Worm (Caenorhabditis elegans) whole organism, late embryonic: ENCODE data around the gene T23G4.2.

Source experiments
- C08G9.2 ChIP-seq: sonication (generic microtip); optimal IDR thresholded peaks from 2 replicates; lab custom pipeline; 2016; ENCODE audit warnings: mild to moderate bottlenecking, missing genetic modification characterization, moderate library complexity, missing compliant biosample characterization
- C38D4.7 ChIP-seq: fragments of 200-800 bp; sonication (Bioruptor generic); optimal IDR thresholded peaks from 2 replicates; lab custom pipeline; 2018; ENCODE audit warnings: mild to moderate bottlenecking, missing genetic modification characterization, moderate library complexity, missing compliant biosample characterization
- K09A11.1 ChIP-seq: sonication (generic microtip); optimal IDR thresholded peaks from 2 replicates; lab custom pipeline; 2017; ENCODE audit warnings: antibody characterized with exemption, mild to moderate bottlenecking, missing genetic modification characterization, missing compliant biosample characterization; ENCODE audit not compliant: insufficient read depth
- T23F11.4 ChIP-seq: fragments of 200-800 bp; sonication (Bioruptor generic); optimal IDR thresholded peaks from 2 replicates; lab custom pipeline; 2018; ENCODE audit warnings: mild to moderate bottlenecking, missing genetic modification characterization, missing compliant biosample characterization
- Y22D7AL.16 ChIP-seq: sonication (generic microtip); optimal IDR thresholded peaks from 2 replicates; lab custom pipeline; 2016; ENCODE audit warnings: missing genetic modification characterization, missing compliant biosample characterization
- ahr-1 ChIP-seq: sonication (generic microtip); optimal IDR thresholded peaks from 2 replicates; lab custom pipeline; 2016; ENCODE audit warnings: missing genetic modification characterization, missing compliant biosample characterization
- ama-1 ChIP-seq: fragments of 150-350 bp; optimal IDR thresholded peaks from 2 replicates; lab custom pipeline; 2014
- ceh-18 ChIP-seq: sonication (generic microtip); optimal IDR thresholded peaks from 2 replicates; lab custom pipeline; 2016; ENCODE audit warnings: missing genetic modification characterization, missing compliant biosample characterization
- ceh-19 ChIP-seq: fragments of 200-800 bp; sonication (Bioruptor generic); optimal IDR thresholded peaks from 2 replicates; lab custom pipeline; 2018; ENCODE audit warnings: mild to moderate bottlenecking, missing genetic modification characterization, missing compliant biosample characterization
- ceh-2 ChIP-seq: sonication (generic microtip); optimal IDR thresholded peaks from 2 replicates; lab custom pipeline; 2016; ENCODE audit warnings: missing genotype, missing genetic modification characterization, missing compliant biosample characterization
- ceh-30 ChIP-seq: fragments of 150-350 bp; optimal IDR thresholded peaks from 2 replicates; lab custom pipeline; 2014; ENCODE audit warnings: missing biosample characterization, missing genetic modification characterization
- ceh-34 ChIP-seq: sonication (generic microtip); optimal IDR thresholded peaks from 2 replicates; lab custom pipeline; 2016; ENCODE audit warnings: mild to moderate bottlenecking, missing genetic modification characterization, missing compliant biosample characterization
- ceh-45 ChIP-seq: fragments of 200-800 bp; sonication (Bioruptor generic); IDR thresholded peaks from 2 replicates; pipeline ENCODE4 v1.3.6; 2022; ENCODE audit warnings: missing genetic modification reagents, missing genetic modification characterization, missing compliant biosample characterization
- ceh-48 ChIP-seq: sonication (generic microtip); optimal IDR thresholded peaks from 2 replicates; lab custom pipeline; 2016; ENCODE audit warnings: missing genetic modification characterization, inconsistent platforms, missing compliant biosample characterization
- ceh-6 ChIP-seq: fragments of 200-800 bp; sonication (Bioruptor generic); optimal IDR thresholded peaks from 2 replicates; lab custom pipeline; 2018; ENCODE audit warnings: mild to moderate bottlenecking, missing genetic modification characterization, missing compliant biosample characterization
- ceh-9 ChIP-seq: sonication (generic microtip); optimal IDR thresholded peaks from 2 replicates; lab custom pipeline; 2016; ENCODE audit warnings: mild to moderate bottlenecking, missing genetic modification characterization, inconsistent platforms, missing compliant biosample characterization
- dmd-4 ChIP-seq: sonication (generic microtip); optimal IDR thresholded peaks from 2 replicates; lab custom pipeline; 2016; ENCODE audit warnings: borderline replicate concordance, missing genetic modification characterization, missing compliant biosample characterization
- elt-2 ChIP-seq: sonication (generic microtip); optimal IDR thresholded peaks from 2 replicates; lab custom pipeline; 2016; ENCODE audit warnings: missing genetic modification reagents, missing genetic modification characterization, missing compliant biosample characterization
- ets-4 ChIP-seq: sonication (generic microtip); optimal IDR thresholded peaks from 2 replicates; lab custom pipeline; 2016; ENCODE audit warnings: missing genetic modification characterization, missing compliant biosample characterization
- eyg-1 ChIP-seq: sonication (generic microtip); optimal IDR thresholded peaks from 2 replicates; lab custom pipeline; 2016; ENCODE audit warnings: missing genotype, missing genetic modification characterization, missing compliant biosample characterization
- fax-1 ChIP-seq: sonication (generic microtip); optimal IDR thresholded peaks from 2 replicates; lab custom pipeline; 2016; ENCODE audit warnings: missing genotype, missing genetic modification characterization, missing compliant biosample characterization
- fkh-10 ChIP-seq: fragments of 150-350 bp; optimal IDR thresholded peaks from 2 replicates; lab custom pipeline; 2014; ENCODE audit warnings: missing biosample characterization, missing genetic modification reagents, missing genetic modification characterization
- fkh-6 ChIP-seq: sonication (generic microtip); optimal IDR thresholded peaks from 2 replicates; lab custom pipeline; 2016; ENCODE audit warnings: missing genetic modification characterization, missing compliant biosample characterization
- gmeb-2 ChIP-seq: sonication (generic microtip); optimal IDR thresholded peaks from 2 replicates; lab custom pipeline; 2016; ENCODE audit warnings: missing genetic modification characterization, inconsistent platforms, missing compliant biosample characterization
- hlh-30 ChIP-seq: sonication (generic microtip); optimal IDR thresholded peaks from 2 replicates; lab custom pipeline; 2017; ENCODE audit warnings: antibody characterized with exemption, missing genetic modification characterization, missing compliant biosample characterization; ENCODE audit not compliant: insufficient read depth
- hlh-6 ChIP-seq: sonication (generic microtip); optimal IDR thresholded peaks from 2 replicates; lab custom pipeline; 2016; ENCODE audit warnings: missing genotype, missing genetic modification characterization, missing compliant biosample characterization
- lim-6 ChIP-seq: sonication (generic microtip); optimal IDR thresholded peaks from 2 replicates; lab custom pipeline; 2016; ENCODE audit warnings: missing genetic modification characterization, missing compliant biosample characterization
- mec-3 ChIP-seq: sonication (generic microtip); optimal IDR thresholded peaks from 2 replicates; lab custom pipeline; 2016; ENCODE audit warnings: borderline replicate concordance, missing genetic modification characterization, missing compliant biosample characterization
- nhr-11 ChIP-seq: fragments of 150-350 bp; optimal IDR thresholded peaks from 2 replicates; lab custom pipeline; 2014; ENCODE audit warnings: missing biosample characterization, missing genetic modification characterization
- odd-2 ChIP-seq: sonication (generic microtip); optimal IDR thresholded peaks from 2 replicates; lab custom pipeline; 2017; ENCODE audit warnings: antibody characterized with exemption, mild to moderate bottlenecking, missing genetic modification characterization, missing compliant biosample characterization
- pat-9 ChIP-seq: fragments of 200-800 bp; sonication (Bioruptor generic); optimal IDR thresholded peaks from 2 replicates; lab custom pipeline; 2018; ENCODE audit warnings: mild to moderate bottlenecking, missing genetic modification characterization, moderate library complexity, missing compliant biosample characterization
- pax-1 ChIP-seq: fragments of 150-350 bp; optimal IDR thresholded peaks from 2 replicates; lab custom pipeline; 2014; ENCODE audit warnings: missing biosample characterization, missing genetic modification characterization
- pha-2 ChIP-seq: sonication (generic microtip); optimal IDR thresholded peaks from 2 replicates; lab custom pipeline; 2017; ENCODE audit warnings: mild to moderate bottlenecking, missing genetic modification characterization, missing compliant biosample characterization
- pha-4 ChIP-seq: fragments of 150-350 bp; optimal IDR thresholded peaks from 2 replicates; lab custom pipeline; 2018; ENCODE audit warnings: missing biosample characterization, missing genetic modification reagents, missing genetic modification characterization
- pqm-1 ChIP-seq: sonication (generic microtip); optimal IDR thresholded peaks from 2 replicates; lab custom pipeline; 2016; ENCODE audit warnings: missing genetic modification characterization, missing compliant biosample characterization
- pros-1 ChIP-seq: fragments of 150-350 bp; optimal IDR thresholded peaks from 2 replicates; lab custom pipeline; 2014; ENCODE audit warnings: missing biosample characterization, missing genetic modification reagents, missing genetic modification characterization
- sox-4 ChIP-seq: sonication (generic microtip); optimal IDR thresholded peaks from 2 replicates; lab custom pipeline; 2017; ENCODE audit warnings: mild to moderate bottlenecking, missing genetic modification characterization, inconsistent platforms, missing compliant biosample characterization
- syd-9 ChIP-seq: sonication (generic microtip); optimal IDR thresholded peaks from 2 replicates; lab custom pipeline; 2016; ENCODE audit warnings: mild to moderate bottlenecking, missing genetic modification characterization, moderate library complexity, missing compliant biosample characterization
- tbx-2 ChIP-seq: sonication (generic microtip); optimal IDR thresholded peaks from 2 replicates; lab custom pipeline; 2016; ENCODE audit warnings: missing genetic modification characterization, missing compliant biosample characterization
- ttx-3 ChIP-seq: sonication (generic microtip); optimal IDR thresholded peaks from 2 replicates; lab custom pipeline; 2016; ENCODE audit warnings: missing genetic modification reagents, missing genetic modification characterization, missing compliant biosample characterization
- unc-55 ChIP-seq: sonication (generic microtip); optimal IDR thresholded peaks from 2 replicates; lab custom pipeline; 2017; ENCODE audit warnings: missing biosample characterization, missing genetic modification reagents, missing genetic modification characterization
- unc-86 ChIP-seq: sonication (generic microtip); optimal IDR thresholded peaks from 2 replicates; lab custom pipeline; 2016; ENCODE audit warnings: missing genetic modification characterization, missing compliant biosample characterization
- zip-5 ChIP-seq: sonication (generic microtip); optimal IDR thresholded peaks from 2 replicates; lab custom pipeline; 2016; ENCODE audit warnings: missing genetic modification characterization, missing compliant biosample characterization

Gene T23G4.2

DNA sequence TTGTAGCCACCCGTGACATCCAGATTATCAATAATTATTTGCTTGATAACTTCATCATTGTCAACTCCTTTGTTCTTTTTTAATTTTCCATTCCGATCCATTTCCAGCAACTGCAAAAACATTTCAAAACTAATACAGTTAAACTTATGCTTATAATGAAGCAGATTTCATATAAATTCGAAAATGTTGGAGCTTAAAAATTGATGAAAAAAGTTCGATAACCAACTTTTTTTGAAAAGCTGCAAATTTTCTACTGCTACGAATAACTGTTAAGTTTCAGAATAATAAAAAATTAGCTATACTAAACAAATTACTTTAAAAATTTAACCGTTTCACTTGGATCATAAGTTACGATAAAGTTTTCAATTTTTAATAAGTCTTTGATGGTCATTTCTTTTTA, 26.9 kb upstream of the T23G4.2 start, which contains the start of gene C47A4.1:
Gene C47A4.1 (minus strand): TSS at position 101 of the 400 bp plus-strand sequence.
- TF ChIP-seq fkh-6 (no peak), pha-4 (no peak), mec-3 (tag; lab: Kevin White, UChicago) (no peak), fkh-10 (GFP tag; lab: Kevin White, UChicago) (no peak), Y22D7AL.16 (tag; lab: Kevin White, UChicago) (no peak), ceh-18 (tag; lab: Kevin White, UChicago) (no peak), eyg-1 (tag; lab: Kevin White, UChicago) (no peak), pat-9 (tag; lab: Kevin White, UChicago) (no peak), ahr-1 (tag; lab: Kevin White, UChicago) (no peak), nhr-11 (tag; lab: Kevin White, UChicago) (no peak), ceh-19 (GFP tag; lab: Kevin White, UChicago) (no peak), ceh-2 (tag; lab: Kevin White, UChicago) (no peak), odd-2 (tag; lab: Kevin White, UChicago) (no peak), ceh-34 (no peak)

DNA sequence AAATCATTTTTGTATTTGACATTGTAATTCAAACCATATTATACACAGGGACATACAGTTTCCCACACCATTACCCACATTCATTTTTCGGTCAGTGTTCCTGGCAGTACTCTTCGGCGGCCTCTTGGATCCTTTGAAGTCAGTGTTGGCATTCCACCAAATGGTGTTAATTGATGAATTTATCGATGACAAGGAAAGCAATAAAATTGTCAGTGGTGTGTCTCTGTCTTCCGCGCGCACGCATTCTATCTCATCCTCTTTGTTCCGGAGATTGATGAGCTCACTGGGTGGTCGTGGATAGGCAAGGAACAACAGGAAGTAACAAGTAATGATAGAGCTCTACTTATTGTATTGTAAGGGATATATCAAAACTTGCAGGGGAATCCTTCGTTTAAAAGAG, 21.0 kb upstream of the T23G4.2 start:
- peak; percentile 77 for TF ChIP-seq unc-55 (GFP tag; lab: Kevin White, UChicago)
- TF ChIP-seq pha-2 (tag; lab: Kevin White, UChicago) = no peak
- TF ChIP-seq C08G9.2 (tag; lab: Kevin White, UChicago) = no peak
- no peak for TF ChIP-seq elt-2 (tag; lab: Kevin White, UChicago)

ce11 chrIV:13709069-13709640, 19.8 kb upstream of the T23G4.2 start:
- TF ChIP-seq dmd-4 = no peak
- TF ChIP-seq sox-4 (tag; lab: Kevin White, UChicago) = no peak
- no peak for TF ChIP-seq ceh-6
- TF ChIP-seq elt-2 (tag; lab: Kevin White, UChicago) = no peak
- no peak for TF ChIP-seq fkh-10 (GFP tag; lab: Kevin White, UChicago)
- no peak for TF ChIP-seq ceh-48 (tag; lab: Kevin White, UChicago)
- TF ChIP-seq ceh-18 (tag; lab: Kevin White, UChicago) = no peak
- no peak for TF ChIP-seq ama-1 (lab: Kevin White, UChicago)
- no peak for TF ChIP-seq ets-4

DNA sequence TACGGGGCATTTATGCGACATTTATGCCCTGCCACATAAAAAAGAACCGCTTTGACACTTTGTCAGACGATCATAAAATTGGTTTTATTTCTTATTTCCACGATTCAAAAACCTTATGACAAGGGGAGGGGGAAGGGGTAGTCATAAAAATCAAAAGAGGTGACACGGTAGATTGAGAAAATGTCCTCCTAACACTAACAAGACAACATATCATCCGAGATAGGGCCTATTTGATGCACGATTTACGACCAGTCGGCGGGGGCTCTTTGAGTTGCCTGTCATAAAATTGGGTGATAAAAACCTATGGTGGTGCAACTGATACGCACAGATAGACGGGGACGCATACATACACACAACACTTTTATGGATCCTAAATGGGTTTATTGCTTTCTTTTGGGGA, 18.5 kb upstream of the T23G4.2 start:
- peak; percentile 89 for TF ChIP-seq elt-2 (tag; lab: Kevin White, UChicago)
- TF ChIP-seq pqm-1 (tag; lab: Kevin White, UChicago) = peak; percentile 17
- TF ChIP-seq unc-55 (GFP tag; lab: Kevin White, UChicago) = peak; percentile 38
- peak; percentile 1 for TF ChIP-seq tbx-2 (tag; lab: Kevin White, UChicago)
- TF ChIP-seq fax-1 = no peak
- no peak for TF ChIP-seq gmeb-2 (tag; lab: Kevin White, UChicago)

ce11 chrIV:13703828-13704425, 14.6 kb upstream of the T23G4.2 start, which contains the start of gene tlp-1:
TSS of gene tlp-1 (minus strand) at chrIV:13704082.
- no peak for TF ChIP-seq K09A11.1
- no peak for TF ChIP-seq ceh-6
- no peak for TF ChIP-seq C38D4.7
- peak; percentile 65 for TF ChIP-seq tbx-2 (tag; lab: Kevin White, UChicago)
- TF ChIP-seq T23F11.4 = no peak
- TF ChIP-seq syd-9 (tag; lab: Kevin White, UChicago) = no peak
- TF ChIP-seq ceh-30 = no peak
- TF ChIP-seq mec-3 (tag; lab: Kevin White, UChicago) = no peak
- no peak for TF ChIP-seq ceh-9 (tag; lab: Kevin White, UChicago)
- no peak for TF ChIP-seq lim-6
- TF ChIP-seq ttx-3 = no peak
- TF ChIP-seq ceh-45 (GFP tag; lab: Robert Waterston, UW) = no peak
- TF ChIP-seq C08G9.2 (tag; lab: Kevin White, UChicago) = peak; percentile 46
- no peak for TF ChIP-seq ama-1 (lab: Kevin White, UChicago)
- no peak for TF ChIP-seq hlh-6 (tag; lab: Kevin White, UChicago)
- TF ChIP-seq pax-1 (tag; lab: Kevin White, UChicago) = no peak
- no peak for TF ChIP-seq ets-4
- TF ChIP-seq zip-5 (tag; lab: Kevin White, UChicago) = no peak
- no peak for TF ChIP-seq unc-86
- no peak for TF ChIP-seq pros-1 (tag; lab: Kevin White, UChicago)
- TF ChIP-seq hlh-30 = no peak
